Worm (Caenorhabditis elegans) whole organism, mixed stage, embryonic: ENCODE measurements around the gene Y45G5AM.4.
A peak's percentile ranks its signal among the peaks of the same experiment; 100 is the strongest.

Experiments
- M03D4.4 ChIP-seq: sonication (generic microtip); optimal IDR thresholded peaks from 2 replicates; lab custom pipeline; 2017; ENCODE audit warnings: mild to moderate bottlenecking, missing genetic modification characterization, missing compliant biosample characterization
- bed-3 ChIP-seq: fragments of 200-800 bp; sonication (Bioruptor generic); optimal IDR thresholded peaks from 3 replicates; lab custom pipeline; 2018; ENCODE audit warnings: mild to moderate bottlenecking, missing genetic modification characterization, moderate library complexity, missing compliant biosample characterization
- ceh-39 ChIP-seq: fragments of 150-350 bp; optimal IDR thresholded peaks from 2 replicates; lab custom pipeline; 2014; ENCODE audit warnings: missing biosample characterization, missing genetic modification characterization
- ceh-43 ChIP-seq: fragments of 200-800 bp; sonication (Bioruptor generic); optimal IDR thresholded peaks from 2 replicates; lab custom pipeline; 2018; ENCODE audit warnings: mild to moderate bottlenecking, missing genetic modification characterization, moderate library complexity, missing compliant biosample characterization
- ces-1 ChIP-seq: fragments of 150-350 bp; optimal IDR thresholded peaks from 2 replicates; lab custom pipeline; 2014; ENCODE audit warnings: missing biosample characterization, missing genetic modification reagents, missing genetic modification characterization
- cnd-1 ChIP-seq: fragments of 200-800 bp; sonication (Bioruptor generic); optimal IDR thresholded peaks from 2 replicates; lab custom pipeline; 2018; ENCODE audit warnings: mild to moderate bottlenecking, missing genetic modification characterization, missing compliant biosample characterization
- drap-1 ChIP-seq: fragments of 200-800 bp; sonication (Bioruptor generic); optimal IDR thresholded peaks from 3 replicates; lab custom pipeline; 2018; ENCODE audit warnings: mild to moderate bottlenecking, missing genetic modification characterization, missing compliant biosample characterization
- elt-1 ChIP-seq: sonication (generic microtip); optimal IDR thresholded peaks from 2 replicates; lab custom pipeline; 2017; ENCODE audit warnings: missing genetic modification characterization, mild to moderate bottlenecking, missing compliant biosample characterization, antibody characterized with exemption, moderate library complexity, borderline replicate concordance; ENCODE audit not compliant: insufficient read depth
- elt-3 ChIP-seq: fragments of 150-350 bp; optimal IDR thresholded peaks from 2 replicates; lab custom pipeline; 2014; ENCODE audit warnings: missing biosample characterization, missing genetic modification characterization
- flh-1 ChIP-seq: fragments of 200-800 bp; sonication (Bioruptor generic); optimal IDR thresholded peaks from 2 replicates; lab custom pipeline; 2018; ENCODE audit warnings: mild to moderate bottlenecking, missing genetic modification characterization, moderate library complexity, missing compliant biosample characterization
- ham-2 ChIP-seq: fragments of 200-800 bp; sonication (Bioruptor generic); optimal IDR thresholded peaks from 2 replicates; lab custom pipeline; 2018; ENCODE audit warnings: mild to moderate bottlenecking, missing genetic modification characterization, missing compliant biosample characterization
- hlh-1 ChIP-seq: fragments of 150-350 bp; optimal IDR thresholded peaks from 2 replicates; lab custom pipeline; 2014; ENCODE audit warnings: missing biosample characterization, missing genetic modification reagents, missing genetic modification characterization
- lin-13 ChIP-seq: fragments of 150-350 bp; optimal IDR thresholded peaks from 2 replicates; lab custom pipeline; 2014; ENCODE audit warnings: missing biosample characterization, missing genetic modification characterization
- lin-32 ChIP-seq: fragments of 200-800 bp; sonication (Bioruptor generic); optimal IDR thresholded peaks from 2 replicates; lab custom pipeline; 2018; ENCODE audit warnings: mild to moderate bottlenecking, missing genetic modification characterization, missing compliant biosample characterization
- lsy-2 ChIP-seq: fragments of 150-350 bp; optimal IDR thresholded peaks from 2 replicates; lab custom pipeline; 2014; ENCODE audit warnings: missing biosample characterization, missing genetic modification characterization
- mab-5 ChIP-seq: fragments of 150-350 bp; optimal IDR thresholded peaks from 2 replicates; lab custom pipeline; 2014; ENCODE audit warnings: missing biosample characterization, missing genetic modification characterization
- mep-1 ChIP-seq: fragments of 150-350 bp; optimal IDR thresholded peaks from 2 replicates; lab custom pipeline; 2017; ENCODE audit warnings: missing biosample characterization, missing genetic modification reagents, missing genetic modification characterization, inconsistent platforms
- mls-2 ChIP-seq: sonication (generic microtip); optimal IDR thresholded peaks from 2 replicates; lab custom pipeline; 2016; ENCODE audit warnings: mild to moderate bottlenecking, missing genetic modification characterization, moderate library complexity, missing compliant biosample characterization
- nhr-12 ChIP-seq: fragments of 150-350 bp; optimal IDR thresholded peaks from 2 replicates; lab custom pipeline; 2014; ENCODE audit warnings: missing biosample characterization, missing genetic modification characterization
- nhr-2 ChIP-seq: fragments of 150-350 bp; optimal IDR thresholded peaks from 2 replicates; lab custom pipeline; 2014; ENCODE audit warnings: missing biosample characterization, missing genetic modification characterization
- nhr-237 ChIP-seq: fragments of 150-350 bp; optimal IDR thresholded peaks from 2 replicates; lab custom pipeline; 2014; ENCODE audit warnings: missing biosample characterization, missing genetic modification characterization
- nhr-28 ChIP-seq: fragments of 150-350 bp; optimal IDR thresholded peaks from 2 replicates; lab custom pipeline; 2014; ENCODE audit warnings: missing biosample characterization, missing genetic modification characterization
- nhr-76 ChIP-seq: sonication (generic microtip); optimal IDR thresholded peaks from 2 replicates; lab custom pipeline; 2017; ENCODE audit warnings: missing biosample characterization, missing genetic modification characterization
- pha-4 ChIP-seq: fragments of 150-350 bp; optimal IDR thresholded peaks from 2 replicates; lab custom pipeline; 2018; ENCODE audit warnings: missing biosample characterization, missing genetic modification reagents, missing genetic modification characterization
- sem-2 ChIP-seq: fragments of 200-800 bp; sonication (Bioruptor generic); optimal IDR thresholded peaks from 2 replicates; lab custom pipeline; 2018; ENCODE audit warnings: mild to moderate bottlenecking, missing genetic modification characterization, missing compliant biosample characterization
- snpc-4 ChIP-seq: fragments of 150-350 bp; optimal IDR thresholded peaks from 2 replicates; lab custom pipeline; 2014; ENCODE audit warnings: missing biosample characterization, missing genetic modification characterization
- sptf-1 ChIP-seq: sonication (generic microtip); optimal IDR thresholded peaks from 2 replicates; lab custom pipeline; 2017; ENCODE audit warnings: mild to moderate bottlenecking, missing genetic modification characterization, moderate library complexity, missing compliant biosample characterization
- tbx-8 ChIP-seq: fragments of 200-800 bp; sonication (Bioruptor generic); optimal IDR thresholded peaks from 2 replicates; lab custom pipeline; 2018; ENCODE audit warnings: mild to moderate bottlenecking, missing genetic modification characterization, moderate library complexity, missing compliant biosample characterization
- unc-120 ChIP-seq: sonication (generic microtip); optimal IDR thresholded peaks from 2 replicates; lab custom pipeline; 2017; ENCODE audit warnings: missing genetic modification characterization, missing compliant biosample characterization; ENCODE audit not compliant: poor library complexity, severe bottlenecking
- unc-62 ChIP-seq: fragments of 150-350 bp; optimal IDR thresholded peaks from 2 replicates; lab custom pipeline; 2014; ENCODE audit warnings: missing biosample characterization, missing genetic modification reagents, missing genetic modification characterization
- ztf-11 ChIP-seq: fragments of 150-350 bp; optimal IDR thresholded peaks from 2 replicates; lab custom pipeline; 2014; ENCODE audit warnings: missing biosample characterization, missing genetic modification characterization

Gene Y45G5AM.4

DNA sequence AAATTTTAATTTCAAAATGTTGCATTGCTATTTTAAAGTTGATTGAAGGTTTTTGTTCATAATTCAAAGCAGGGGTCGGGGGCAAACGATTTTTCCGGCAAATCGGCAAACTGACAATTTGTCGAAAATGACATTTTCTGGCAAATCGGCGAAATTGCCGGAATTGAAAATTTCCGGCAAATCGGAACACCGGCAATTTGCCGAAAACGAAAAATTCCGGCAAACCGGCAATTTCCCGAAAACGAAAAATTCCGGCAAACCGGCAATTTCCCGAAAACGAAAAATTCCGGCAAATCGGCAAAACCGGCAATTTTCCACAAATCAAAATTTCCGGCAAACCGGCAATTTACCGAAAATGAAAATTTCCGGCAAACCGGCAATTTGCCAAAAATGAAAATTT, 27.2 kb downstream of the Y45G5AM.4 start:
- TF ChIP-seq unc-62 (no peak), ceh-43 (no peak), nhr-12 (tag; lab: Kevin White, UChicago) (no peak), ztf-11 (no peak), mls-2 (tag; lab: Kevin White, UChicago) (no peak), sptf-1 (tag; lab: Kevin White, UChicago) (no peak), lin-13 (tag; lab: Kevin White, UChicago) (no peak), elt-3 (no peak)

DNA sequence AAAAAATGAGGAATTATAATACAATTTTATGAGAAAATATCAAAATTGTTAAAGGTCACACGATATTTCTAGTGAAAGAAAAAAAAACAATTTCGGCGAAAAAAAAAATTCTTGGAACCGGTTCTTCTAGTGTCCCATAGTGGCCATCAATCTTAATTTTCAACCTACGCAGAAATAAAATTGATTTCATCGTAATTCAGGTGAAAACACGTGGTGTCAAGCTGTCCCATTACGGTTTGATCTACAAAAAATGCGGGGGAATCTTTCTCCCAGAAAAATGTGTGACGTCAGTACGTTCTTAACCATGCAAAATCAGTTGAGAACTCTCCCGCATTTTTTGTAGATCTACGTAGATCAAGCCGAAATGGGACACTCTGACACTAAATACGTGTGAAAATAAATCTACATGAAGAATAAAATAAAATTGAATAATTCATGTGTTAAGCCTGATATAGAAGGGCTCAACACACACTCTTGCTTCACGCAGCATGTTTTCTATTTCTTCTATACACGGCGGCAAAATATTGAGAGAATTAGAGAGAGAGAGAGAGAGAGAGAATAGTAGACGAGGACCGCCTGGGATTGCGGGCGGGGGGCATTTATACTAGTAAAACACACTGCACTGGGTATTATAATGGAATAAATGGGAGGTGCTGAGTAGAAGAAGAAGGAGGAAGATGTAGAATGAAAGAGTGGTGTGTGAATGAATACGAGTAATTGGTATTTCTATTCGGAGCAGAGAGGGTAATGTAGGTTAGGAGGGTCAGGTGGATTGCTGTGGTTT, 29.9 kb downstream of the Y45G5AM.4 start:
- no peak for TF ChIP-seq nhr-237
- TF ChIP-seq mls-2 (tag; lab: Kevin White, UChicago) = peak; percentile 59
- peak; percentile 43 for TF ChIP-seq sptf-1 (tag; lab: Kevin White, UChicago)
- peak; percentile 24 for TF ChIP-seq unc-120 (tag; lab: Kevin White, UChicago)
- no peak for TF ChIP-seq flh-1 (GFP tag; lab: Kevin White, UChicago)
- TF ChIP-seq elt-3 = no peak
- TF ChIP-seq M03D4.4 (tag; lab: Kevin White, UChicago) = no peak
- peak; percentile 18 for TF ChIP-seq cnd-1
- TF ChIP-seq mep-1 (tag; lab: Kevin White, UChicago) = peak; percentile 1
- TF ChIP-seq ces-1 (GFP tag; lab: Kevin White, UChicago) = peak; percentile 90

DNA sequence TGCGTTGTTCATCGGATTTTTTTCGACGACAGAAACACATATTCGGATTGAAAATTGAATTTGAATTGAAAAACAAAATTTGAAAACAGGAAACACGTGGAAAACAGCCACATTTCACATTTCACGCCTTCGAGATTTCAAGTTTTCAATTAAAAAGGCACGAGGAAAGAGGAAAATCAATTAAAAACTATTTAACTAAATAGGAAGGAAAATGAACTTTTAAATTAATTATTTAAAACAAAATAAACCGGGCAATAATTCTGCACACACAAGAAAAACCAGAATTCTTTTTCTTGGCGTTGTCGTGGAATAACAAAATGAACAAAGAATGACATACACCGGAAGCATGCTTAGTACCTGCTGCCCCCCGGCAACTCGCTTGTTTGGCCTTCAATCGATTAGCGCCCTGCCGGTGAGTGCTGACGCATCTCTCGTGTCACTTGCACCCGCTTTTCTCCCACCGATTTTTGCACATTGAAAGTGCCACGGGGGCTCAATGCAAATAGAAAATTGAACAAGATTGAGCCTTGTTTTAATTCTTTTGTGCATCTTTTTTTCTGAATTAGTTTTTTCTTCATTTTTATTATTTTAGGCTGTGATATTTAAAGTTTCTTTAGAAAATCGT, 31.7 kb downstream of the Y45G5AM.4 start, which contains the start of gene Y45G5AM.9:
Y45G5AM.9 (minus strand) TSS at position 51 of the 625 bp plus-strand sequence.
- TF ChIP-seq pha-4 = peak; percentile 76
- TF ChIP-seq mep-1 (tag; lab: Kevin White, UChicago) = peak; percentile 83
- TF ChIP-seq ceh-39 = peak; percentile 34
- peak; percentile 8 for TF ChIP-seq hlh-1 (tag; lab: Kevin White, UChicago)
- peak; percentile 69 for TF ChIP-seq mls-2 (tag; lab: Kevin White, UChicago)
- peak; percentile 78 for TF ChIP-seq sptf-1 (tag; lab: Kevin White, UChicago)
- TF ChIP-seq ceh-43 = peak; percentile 74
- TF ChIP-seq M03D4.4 (tag; lab: Kevin White, UChicago) = peak; percentile 74
- TF ChIP-seq sem-2 (GFP tag; lab: Kevin White, UChicago) = peak; percentile 3
- TF ChIP-seq cnd-1 = peak; percentile 66
- no peak for TF ChIP-seq mab-5 (tag; lab: Kevin White, UChicago)
- peak; percentile 92 for TF ChIP-seq ham-2
- TF ChIP-seq nhr-28 (tag; lab: Kevin White, UChicago) = no peak
- TF ChIP-seq unc-62 = peak; percentile 11
- TF ChIP-seq unc-120 (tag; lab: Kevin White, UChicago) = peak; percentile 83
- TF ChIP-seq snpc-4 = no peak
- TF ChIP-seq nhr-76 = peak; percentile 5
- no peak for TF ChIP-seq bed-3
- peak; percentile 34 for TF ChIP-seq ces-1 (GFP tag; lab: Kevin White, UChicago)
- peak; percentile 71 for TF ChIP-seq lsy-2
- no peak for TF ChIP-seq elt-3
- no peak for TF ChIP-seq nhr-2 (tag; lab: Kevin White, UChicago)
- peak; percentile 3 for TF ChIP-seq tbx-8 (GFP tag; lab: Kevin White, UChicago)
- TF ChIP-seq nhr-237 = peak; percentile 67
- TF ChIP-seq drap-1 (GFP tag; lab: Kevin White, UChicago) = peak; percentile 63
- TF ChIP-seq lin-13 (tag; lab: Kevin White, UChicago) = peak; percentile 86

DNA sequence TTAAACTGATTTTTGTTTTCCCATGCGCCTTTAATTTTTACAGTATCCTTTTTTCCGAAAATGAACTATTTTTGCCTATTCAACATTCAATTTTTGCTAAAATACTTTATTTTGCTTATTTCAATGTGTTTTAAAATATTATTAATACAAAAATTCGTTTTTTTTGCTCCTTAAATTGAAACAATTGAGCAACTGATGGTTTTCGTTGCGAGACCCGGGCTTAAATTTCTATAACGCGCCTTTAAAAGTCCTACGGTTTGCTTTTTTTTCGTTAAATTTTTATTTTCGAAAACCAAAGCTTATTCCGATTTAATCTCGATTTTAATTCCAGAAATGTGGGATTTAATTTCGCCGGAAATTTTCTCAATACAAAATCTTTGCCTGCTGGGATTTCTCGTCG, 32.3 kb downstream of the Y45G5AM.4 start, which contains the start of gene algn-5:
algn-5 (plus strand) TSS at position 295 of the 400 bp plus-strand sequence.
- TF ChIP-seq ceh-39 (no peak), unc-120 (tag; lab: Kevin White, UChicago) (no peak), mls-2 (tag; lab: Kevin White, UChicago) (no peak), ces-1 (GFP tag; lab: Kevin White, UChicago) (no peak), elt-1 (no peak), ceh-43 (no peak), lin-32 (GFP tag; lab: Kevin White, UChicago) (no peak), mep-1 (tag; lab: Kevin White, UChicago) (no peak), lin-13 (tag; lab: Kevin White, UChicago) (no peak), nhr-2 (tag; lab: Kevin White, UChicago) (no peak), pha-4 (no peak)
